Fruit fly (Drosophila melanogaster): Measurements from ENCODE around the gene CG3568.

CG3568 gene

DNA sequence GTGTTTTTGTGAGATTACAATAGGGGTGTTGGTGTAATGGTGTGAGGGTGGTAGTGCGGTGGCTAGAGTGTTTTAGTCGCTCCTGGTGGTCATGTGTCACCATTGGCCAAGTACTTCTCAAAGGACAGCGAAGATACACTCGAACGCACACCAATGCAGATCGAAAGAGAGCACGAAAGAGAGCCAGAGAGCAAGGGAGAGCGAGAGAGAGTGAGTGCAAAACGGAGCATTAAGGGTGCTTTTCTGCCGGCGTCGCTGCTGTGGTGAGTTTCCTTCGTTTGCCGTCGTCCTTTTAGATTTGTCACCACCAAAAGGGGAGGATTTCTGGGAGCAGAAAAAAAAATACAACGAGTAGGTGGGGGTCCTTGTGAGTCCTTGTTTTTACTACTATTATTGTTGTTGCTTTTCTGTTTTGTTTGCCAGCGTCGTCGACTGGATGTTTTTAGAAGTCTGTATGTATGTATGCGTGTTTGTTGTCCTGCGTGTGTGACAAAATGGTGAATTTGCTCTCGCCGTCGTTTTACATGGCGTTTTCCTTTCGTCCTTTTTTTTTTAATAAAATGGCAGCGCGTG, 34.3 kb upstream of the CG3568 start (continued):
- no peak for TF ChIP-seq Kr (GFP tag; optimal IDR thresholded peaks at IDR 0.05)
- no peak for TF ChIP-seq schlank (tag; optimal IDR thresholded peaks at IDR 0.05)
- no peak for TF ChIP-seq CG10431 (GFP tag; optimal IDR thresholded peaks at IDR 0.05)
- TF ChIP-seq cg (GFP tag; optimal IDR thresholded peaks at IDR 0.05), result peak; percentile 69
- TF ChIP-seq CG2875 (GFP tag; optimal IDR thresholded peaks at IDR 0.05), result no peak
- peak; percentile 65; the same call in 1 of the 2 replicates for TF ChIP-seq seq (GFP tag; IDR thresholded peaks at IDR 0.05)
- no peak for TF ChIP-seq croc (GFP tag; conservative IDR thresholded peaks at IDR 0.05)
- TF ChIP-seq CG12299 (tag; optimal IDR thresholded peaks at IDR 0.05), result no peak
- peak; percentile 64 for TF ChIP-seq sqz (GFP tag; optimal IDR thresholded peaks at IDR 0.05)
- no peak for TF ChIP-seq Usf (GFP tag; optimal IDR thresholded peaks at IDR 0.05)
- no peak for TF ChIP-seq TFAM (GFP tag; optimal IDR thresholded peaks at IDR 0.05)
- TF ChIP-seq CG6683 (GFP tag; optimal IDR thresholded peaks at IDR 0.05), result no peak
- no peak for TF ChIP-seq Neu2 (GFP tag; optimal IDR thresholded peaks at IDR 0.05; ENCODE audit: borderline replicate concordance)
- TF ChIP-seq Rfx (GFP tag; IDR thresholded peaks at IDR 0.05), result no peak
- TF ChIP-seq CG1024 (GFP tag; IDR thresholded peaks at IDR 0.05), result no peak
- no peak for TF ChIP-seq Asciz (GFP tag; optimal IDR thresholded peaks at IDR 0.05)
- no peak for TF ChIP-seq Dip3 (GFP tag; optimal IDR thresholded peaks at IDR 0.05)
- TF ChIP-seq ara (GFP tag; IDR thresholded peaks at IDR 0.05), result no peak
- no peak for TF ChIP-seq Elba2 (GFP tag; optimal IDR thresholded peaks at IDR 0.05)
- TF ChIP-seq Max (GFP tag; optimal IDR thresholded peaks at IDR 0.05), result no peak
- TF ChIP-seq CG3847 (GFP tag; IDR thresholded peaks at IDR 0.05), result no peak
- no peak for TF ChIP-seq Lpt (GFP tag; optimal IDR thresholded peaks at IDR 0.05)
- no peak for TF ChIP-seq Hr78 (GFP tag; optimal IDR thresholded peaks at IDR 0.05)
- TF ChIP-seq z (GFP tag; IDR thresholded peaks at IDR 0.05), result peak; percentile 90
- TF ChIP-seq Trl (optimal IDR thresholded peaks at IDR 0.05), result peak; percentile 76 to 93
- no peak for TF ChIP-seq Trl (GFP tag; optimal IDR thresholded peaks at IDR 0.05)
- TF ChIP-seq ind (GFP tag; optimal IDR thresholded peaks at IDR 0.05), result no peak
- TF ChIP-seq CG5953 (GFP tag; IDR thresholded peaks at IDR 0.05), result no peak
- TF ChIP-seq ro (GFP tag; IDR thresholded peaks at IDR 0.05), result no peak
- TF ChIP-seq Fer1 (GFP tag; optimal IDR thresholded peaks at IDR 0.05), result no peak
- no peak for TF ChIP-seq CG9437 (GFP tag; optimal IDR thresholded peaks at IDR 0.05)
- no peak for TF ChIP-seq MBD-R2 (GFP tag; IDR thresholded peaks at IDR 0.05)
- TF ChIP-seq salm (tag; optimal IDR thresholded peaks at IDR 0.05), result no peak
- peak; percentile 85 for TF ChIP-seq yki (optimal IDR thresholded peaks at IDR 0.05)
- TF ChIP-seq Gug (GFP tag; IDR thresholded peaks at IDR 0.05), result no peak
- TF ChIP-seq Gsc (GFP tag; IDR thresholded peaks at IDR 0.05), result no peak
- no peak for TF ChIP-seq CG7271 (tag; optimal IDR thresholded peaks at IDR 0.05)
- no peak for TF ChIP-seq CG11695 (GFP tag; IDR thresholded peaks at IDR 0.05)
- TF ChIP-seq CG6765 (GFP tag; optimal IDR thresholded peaks at IDR 0.05), result no peak
- TF ChIP-seq CG4360 (GFP tag; IDR thresholded peaks at IDR 0.05), result peak; percentile 70
- TF ChIP-seq YL-1 (GFP tag; optimal IDR thresholded peaks at IDR 0.05), result no peak
- TF ChIP-seq Bgb (GFP tag; IDR thresholded peaks at IDR 0.05; ENCODE audit: partially characterized antibody), result no peak
- TF ChIP-seq CG31224 (GFP tag; IDR thresholded peaks at IDR 0.05), result no peak
- TF ChIP-seq en (GFP tag; optimal IDR thresholded peaks at IDR 0.05), result no peak
- no peak for TF ChIP-seq CG8944 (GFP tag; optimal IDR thresholded peaks at IDR 0.05)
- TF ChIP-seq Nf-YC (tag; optimal IDR thresholded peaks at IDR 0.05), result peak; percentile 90
- no peak for TF ChIP-seq hbn (GFP tag; IDR thresholded peaks at IDR 0.05; ENCODE audit: partially characterized antibody)
- no peak for TF ChIP-seq zfh2 (GFP tag; optimal IDR thresholded peaks at IDR 0.05)
- no peak for TF ChIP-seq CG11398 (GFP tag; optimal IDR thresholded peaks at IDR 0.05)
- TF ChIP-seq CG6175 (GFP tag; IDR thresholded peaks at IDR 0.05), result no peak
- TF ChIP-seq CG2129 (GFP tag; IDR thresholded peaks at IDR 0.05; ENCODE audit: partially characterized antibody), result no peak
- no peak for TF ChIP-seq CG11093 (GFP tag; IDR thresholded peaks at IDR 0.05)
